Fruit fly (Drosophila melanogaster): ENCODE measurements around the gene Cpr67Fa2.

dm6 chr3L:10843273-10843672, 48.2 kb upstream of the Cpr67Fa2 start:
- TF ChIP-seq D1 (tag; optimal IDR thresholded peaks at IDR 0.05) (no peak), gl (tag; optimal IDR thresholded peaks at IDR 0.05) (no peak), EcR (GFP tag; optimal IDR thresholded peaks at IDR 0.05) (no peak), CG4496 (GFP tag; IDR thresholded peaks at IDR 0.05) (no peak), CG10348 (GFP tag; IDR thresholded peaks at IDR 0.05) (no peak), fd96Ca (GFP tag; IDR thresholded peaks at IDR 0.05) (no peak)
